Fruit fly (Drosophila melanogaster) S2 (cell line): Measurements from ENCODE around the gene CG31244.

Experiments used
- CG8478 ChIP-seq: fragments of >200 bp; optimal IDR thresholded peaks from 2 replicates; lab custom pipeline; 2018
- CTCF ChIP-seq, 2 experiments: fragments of >200 bp; optimal IDR thresholded peaks; 2 replicates each; lab custom pipeline; 2018

The CG31244 gene

DNA sequence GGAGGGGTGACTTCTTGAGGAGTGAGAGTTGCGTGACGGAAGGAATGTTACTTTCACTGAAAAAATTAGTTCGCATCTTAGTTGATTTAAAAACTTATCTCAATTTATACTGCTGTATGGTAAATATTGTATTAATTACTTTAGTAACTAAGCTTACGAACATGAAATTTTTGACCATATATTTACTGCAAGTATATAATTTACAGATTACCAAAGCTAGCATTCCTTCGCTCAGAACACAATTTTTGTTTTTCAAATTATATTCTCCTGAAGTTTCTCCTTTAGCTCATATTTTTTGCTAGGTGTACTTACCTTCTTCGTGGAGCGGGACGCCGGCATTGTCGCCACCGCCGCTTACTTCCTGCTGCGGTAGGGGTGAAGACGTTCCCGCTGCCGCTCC, 27.7 kb downstream of the CG31244 start:
- TF ChIP-seq CTCF (optimal IDR thresholded peaks at IDR 0.05; lab: Kevin White, UChicago): no peak
- TF ChIP-seq CG8478: no peak

DNA sequence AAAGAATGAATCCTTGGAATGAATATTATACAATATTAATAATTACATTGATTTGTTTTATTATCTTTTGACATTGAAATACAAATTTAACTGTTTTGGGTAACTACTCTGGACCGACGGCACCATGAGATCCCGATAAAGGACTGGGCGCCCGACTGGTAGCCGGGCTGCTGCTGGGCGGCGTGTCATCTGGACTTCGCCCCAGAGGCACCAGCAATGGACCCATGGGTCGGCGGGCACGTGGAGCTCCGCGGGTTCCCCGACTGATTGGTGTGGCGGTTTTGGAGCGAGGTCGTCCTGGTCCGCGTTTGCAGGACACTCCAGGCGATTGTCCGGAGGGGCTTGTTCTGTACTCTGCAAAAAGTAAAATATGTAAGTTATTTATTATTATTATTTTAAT, 29.3 kb downstream of the CG31244 start:
- TF ChIP-seq CTCF (optimal IDR thresholded peaks at IDR 0.05; lab: Kevin White, UChicago): no peak
- no peak for TF ChIP-seq CG8478

DNA sequence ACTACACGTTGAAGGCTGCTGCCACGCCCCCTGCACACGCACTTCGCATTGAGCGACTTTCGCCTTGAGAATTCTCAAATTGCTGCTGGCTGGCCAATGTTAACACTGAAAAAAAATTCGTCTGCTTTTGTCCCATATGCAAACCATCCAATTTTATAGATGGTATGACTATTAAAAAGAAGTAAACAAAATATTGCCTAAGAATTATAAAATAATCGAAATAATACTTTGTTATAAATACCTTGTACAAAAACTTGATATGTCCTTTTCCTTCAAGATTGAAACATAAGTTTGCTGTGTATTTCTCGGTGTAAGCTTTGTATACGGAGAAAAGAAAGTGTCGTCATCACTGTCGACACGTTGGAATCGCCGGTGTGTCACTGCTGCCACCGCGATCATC, 35.5 kb downstream of the CG31244 start:
- TF ChIP-seq CG8478: no peak
- TF ChIP-seq CTCF (optimal IDR thresholded peaks at IDR 0.05; lab: Kevin White, UChicago): no peak

DNA sequence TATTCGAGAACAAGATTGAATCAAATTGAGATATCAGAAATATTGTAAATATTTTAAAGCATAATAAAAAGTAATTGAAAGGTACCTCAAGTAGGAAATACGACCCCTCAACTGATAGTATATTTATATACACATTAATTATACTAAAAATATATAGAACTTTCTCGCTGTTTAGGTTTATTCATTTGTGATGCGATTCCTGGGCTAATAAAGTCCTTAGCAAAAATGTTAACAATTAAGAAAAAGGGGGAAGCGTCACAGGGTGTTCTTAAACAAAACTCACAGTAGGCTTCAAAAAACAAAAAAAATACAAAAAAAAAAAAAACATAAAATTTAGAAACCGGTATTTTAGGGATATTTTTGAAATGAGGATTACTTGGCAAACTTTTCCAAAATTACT, 44.6 kb downstream of the CG31244 start, which contains the start of gene CG43203:
CG43203 (plus strand) TSS at position 301 of the 400 bp plus-strand sequence.
- TF ChIP-seq CG8478: no peak
- TF ChIP-seq CTCF (optimal IDR thresholded peaks at IDR 0.05; lab: Kevin White, UChicago): no peak

DNA sequence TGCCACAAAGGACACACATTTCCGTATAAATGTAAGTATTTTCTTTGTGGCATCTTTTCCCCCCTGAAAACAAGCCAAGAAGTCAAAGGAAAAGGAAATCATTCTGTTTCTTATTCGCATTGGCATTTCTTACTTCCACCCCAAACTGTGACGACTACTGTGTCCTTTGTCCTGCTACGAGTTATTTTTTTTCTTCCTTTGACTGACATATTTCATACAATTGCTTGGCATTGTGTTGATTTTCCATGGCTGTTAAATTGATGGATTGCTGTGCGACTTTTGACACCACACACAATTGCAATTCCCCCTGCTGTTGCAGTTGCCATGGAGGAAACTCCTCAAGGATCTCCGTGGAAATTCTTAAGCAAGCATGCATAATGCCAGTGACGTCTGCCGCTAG, 46.2 kb downstream of the CG31244 start:
- TF ChIP-seq CTCF (optimal IDR thresholded peaks at IDR 0.05; lab: Kevin White, UChicago): no peak
- TF ChIP-seq CG8478: no peak

DNA sequence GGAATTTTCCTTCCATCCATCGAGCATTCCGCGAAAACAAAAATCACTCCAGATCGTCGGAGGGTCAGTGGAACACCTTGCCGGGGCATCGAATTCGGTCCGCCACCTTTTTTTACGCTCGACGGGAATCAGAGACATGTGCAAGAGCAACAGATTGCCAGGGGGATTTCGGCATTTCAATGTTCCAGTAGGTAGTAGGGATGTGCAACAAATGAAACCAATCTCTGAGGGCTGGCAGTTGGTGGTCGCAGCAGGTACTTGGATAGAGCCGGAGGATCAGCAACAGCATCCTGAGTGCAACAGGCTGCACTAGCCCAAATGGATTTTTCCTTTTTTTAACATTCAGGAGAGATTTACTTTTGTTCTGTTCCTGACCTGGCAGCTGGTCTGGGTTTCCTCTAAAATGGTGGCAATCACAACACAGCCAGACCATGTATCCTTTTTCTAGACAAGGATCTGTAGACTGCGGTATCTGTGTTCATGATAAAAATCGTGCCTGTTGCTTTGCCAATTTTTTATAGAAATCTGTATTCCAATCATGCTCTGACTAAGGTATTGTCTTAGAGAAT, 47.9 kb downstream of the CG31244 start:
- TF ChIP-seq CTCF (optimal IDR thresholded peaks at IDR 0.05; lab: Kevin White, UChicago): no peak
- no peak for TF ChIP-seq CG8478

DNA sequence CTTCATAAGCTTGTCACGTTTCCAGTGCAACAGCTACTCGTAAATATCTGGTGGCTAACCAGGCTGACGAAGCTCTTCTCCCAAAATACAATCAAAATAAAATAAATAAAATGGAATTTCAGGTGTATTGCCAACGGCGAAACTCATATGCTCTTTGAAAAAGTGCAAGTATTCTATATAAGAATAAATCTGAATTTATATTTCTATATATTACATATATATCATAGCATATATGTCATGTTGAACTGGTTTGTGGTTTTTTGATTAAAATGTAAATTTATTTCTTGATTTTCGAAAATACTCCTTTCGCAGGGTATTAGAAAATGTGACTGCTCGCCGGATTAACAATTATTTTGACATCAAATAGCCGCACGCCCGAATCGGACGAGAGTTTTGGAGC, 50.7 kb downstream of the CG31244 start:
- TF ChIP-seq CTCF (optimal IDR thresholded peaks at IDR 0.05; lab: Kevin White, UChicago) (no peak), CG8478 (no peak)
